Worm (Caenorhabditis elegans) whole organism, young adult: Measurements from ENCODE around the gene AH10.4.
A peak's percentile ranks its signal among the peaks of the same experiment; 100 is the strongest.

Experiments used
- B0019.2 ChIP-seq: fragments of 200-800 bp; sonication (Bioruptor generic); conservative IDR thresholded peaks from 2 replicates; pipeline ENCODE4 v1.3.6; 2022; ENCODE audit warnings: missing genetic modification reagents, missing genetic modification characterization, missing compliant biosample characterization
- C06A6.2 ChIP-seq: fragments of 200-800 bp; sonication (Bioruptor generic); conservative IDR thresholded peaks from 2 replicates; pipeline ENCODE4 v1.3.6; 2022; ENCODE audit warnings: missing genetic modification characterization, missing compliant biosample characterization
- C17E4.6 ChIP-seq: fragments of 200-800 bp; sonication (Bioruptor generic); IDR thresholded peaks from 2 replicates; pipeline ENCODE4 v1.3.6; 2022; ENCODE audit warnings: missing genetic modification reagents, missing genetic modification characterization, missing compliant biosample characterization
- D2030.7 ChIP-seq: fragments of 200-800 bp; sonication (Bioruptor generic); IDR thresholded peaks from 2 replicates; pipeline ENCODE4 v1.3.6; 2022; ENCODE audit warnings: missing genetic modification reagents, missing genetic modification characterization, missing compliant biosample characterization
- F52B5.7 ChIP-seq: sonication (generic microtip); optimal IDR thresholded peaks from 2 replicates; lab custom pipeline; 2016; ENCODE audit warnings: mild to moderate bottlenecking, missing genetic modification characterization, missing compliant biosample characterization
- K11D2.4 ChIP-seq: fragments of 200-800 bp; sonication (Bioruptor generic); IDR thresholded peaks from 2 replicates; pipeline ENCODE4 v1.3.6; 2022; ENCODE audit warnings: missing genetic modification reagents, missing genetic modification characterization, missing compliant biosample characterization
- T26A5.8 ChIP-seq: sonication (generic microtip); optimal IDR thresholded peaks from 2 replicates; lab custom pipeline; 2016; ENCODE audit warnings: missing genetic modification characterization, missing compliant biosample characterization
- Y53F4B.3 ChIP-seq: fragments of 200-800 bp; sonication (Bioruptor generic); IDR thresholded peaks from 2 replicates; pipeline ENCODE4 v1.3.6; 2022; ENCODE audit warnings: missing genetic modification reagents, missing genetic modification characterization, missing compliant biosample characterization
- ZK185.1 ChIP-seq: sonication (generic microtip); optimal IDR thresholded peaks from 2 replicates; lab custom pipeline; 2016; ENCODE audit warnings: mild to moderate bottlenecking, missing genetic modification characterization, missing compliant biosample characterization; ENCODE audit not compliant: poor library complexity, severe bottlenecking
- aptf-3 ChIP-seq: fragments of 200-800 bp; sonication (Bioruptor generic); IDR thresholded peaks from 2 replicates; pipeline ENCODE4 v1.3.6; 2022; ENCODE audit warnings: missing genetic modification characterization, missing compliant biosample characterization
- cebp-2 ChIP-seq: fragments of 200-800 bp; sonication (Bioruptor generic); IDR thresholded peaks from 2 replicates; pipeline ENCODE4 v1.3.6; 2022; ENCODE audit warnings: missing genetic modification characterization, missing compliant biosample characterization
- ceh-100 ChIP-seq: fragments of 200-800 bp; sonication (Bioruptor generic); IDR thresholded peaks from 2 replicates; pipeline ENCODE4 v1.3.6; 2022; ENCODE audit warnings: missing genetic modification reagents, missing genetic modification characterization, missing compliant biosample characterization
- ceh-27 ChIP-seq: fragments of 200-800 bp; sonication (Bioruptor generic); optimal IDR thresholded peaks from 2 replicates; lab custom pipeline; 2018; ENCODE audit warnings: mild to moderate bottlenecking, missing genetic modification characterization, moderate library complexity, missing compliant biosample characterization
- ceh-58 ChIP-seq: fragments of 200-800 bp; sonication (Bioruptor generic); IDR thresholded peaks from 2 replicates; pipeline ENCODE4 v1.3.6; 2022; ENCODE audit warnings: missing genetic modification characterization, missing compliant biosample characterization
- ceh-91 ChIP-seq: fragments of 200-800 bp; sonication (Bioruptor generic); IDR thresholded peaks from 2 replicates; pipeline ENCODE4 v1.3.6; 2022; ENCODE audit warnings: missing genetic modification reagents, missing genetic modification characterization, missing compliant biosample characterization
- chd-7 ChIP-seq: sonication (generic microtip); optimal IDR thresholded peaks from 2 replicates; lab custom pipeline; 2016; ENCODE audit warnings: mild to moderate bottlenecking, missing genetic modification characterization, moderate library complexity, missing compliant biosample characterization
- egl-44 ChIP-seq: fragments of 200-800 bp; sonication (Bioruptor generic); IDR thresholded peaks from 2 replicates; pipeline ENCODE4 v1.3.6; 2022; ENCODE audit warnings: missing genetic modification reagents, missing genetic modification characterization, missing compliant biosample characterization
- gei-17 ChIP-seq: fragments of 200-800 bp; sonication (Bioruptor generic); optimal IDR thresholded peaks from 2 replicates; lab custom pipeline; 2018; ENCODE audit warnings: mild to moderate bottlenecking, missing genetic modification characterization, missing compliant biosample characterization
- hlh-12 ChIP-seq: sonication (generic microtip); optimal IDR thresholded peaks from 2 replicates; lab custom pipeline; 2016; ENCODE audit warnings: missing genetic modification characterization, missing compliant biosample characterization
- hsf-1 ChIP-seq: fragments of 200-800 bp; sonication (Bioruptor generic); IDR thresholded peaks from 2 replicates; pipeline ENCODE4 v1.3.6; 2022; ENCODE audit warnings: missing genetic modification reagents, missing genetic modification characterization, missing compliant biosample characterization
- let-526 ChIP-seq: fragments of 200-800 bp; sonication (Bioruptor generic); IDR thresholded peaks from 2 replicates; pipeline ENCODE4 v1.3.6; 2022; ENCODE audit warnings: missing genetic modification reagents, missing genetic modification characterization, missing compliant biosample characterization
- lin-26 ChIP-seq: fragments of 200-800 bp; sonication (Bioruptor generic); IDR thresholded peaks from 2 replicates; pipeline ENCODE4 v1.3.6; 2022; ENCODE audit warnings: missing genetic modification reagents, missing genetic modification characterization, missing compliant biosample characterization
- lin-35 ChIP-seq, 3 experiments: fragments of 150-350 bp in 2 of 3; sonication (generic microtip) in 1 of 3; optimal IDR thresholded peaks; 2 replicates each; lab custom pipeline; 2014 to 2018; ENCODE audit warnings: missing biosample characterization in 3 of 3, missing genetic modification characterization in 3 of 3, missing genetic modification reagents in 3 of 3
- lir-1 ChIP-seq: fragments of 200-800 bp; sonication (Bioruptor generic); conservative IDR thresholded peaks from 2 replicates; pipeline ENCODE4 v1.3.6; 2022; ENCODE audit warnings: missing genetic modification reagents, missing genetic modification characterization, missing compliant biosample characterization
- madf-3 ChIP-seq: fragments of 200-800 bp; sonication (Bioruptor generic); IDR thresholded peaks from 2 replicates; pipeline ENCODE4 v1.3.6; 2022; ENCODE audit warnings: missing genetic modification reagents, missing genetic modification characterization, missing compliant biosample characterization
- madf-8 ChIP-seq: fragments of 200-800 bp; sonication (Bioruptor generic); conservative IDR thresholded peaks from 2 replicates; pipeline ENCODE4 v1.3.6; 2022; ENCODE audit warnings: missing genetic modification reagents, missing genetic modification characterization, missing compliant biosample characterization
- mel-28 ChIP-seq: sonication (generic microtip); optimal IDR thresholded peaks from 2 replicates; lab custom pipeline; 2016; ENCODE audit warnings: borderline replicate concordance, mild to moderate bottlenecking, missing genetic modification characterization, missing compliant biosample characterization
- mes-4 ChIP-seq: sonication (generic microtip); optimal IDR thresholded peaks from 2 replicates; lab custom pipeline; 2016; ENCODE audit warnings: missing genotype, missing genetic modification characterization, missing compliant biosample characterization
- nfya-1 ChIP-seq: sonication (generic microtip); optimal IDR thresholded peaks from 2 replicates; lab custom pipeline; 2017; ENCODE audit warnings: antibody characterized with exemption, missing compliant biosample characterization, missing genetic modification characterization, borderline replicate concordance; ENCODE audit not compliant: insufficient read depth
- nhr-80 ChIP-seq: sonication (generic microtip); optimal IDR thresholded peaks from 2 replicates; lab custom pipeline; 2016; ENCODE audit warnings: missing genetic modification characterization, missing compliant biosample characterization
- sdz-38 ChIP-seq: sonication (generic microtip); optimal IDR thresholded peaks from 2 replicates; lab custom pipeline; 2016; ENCODE audit warnings: missing genotype, missing genetic modification characterization, missing compliant biosample characterization
- sea-2 ChIP-seq: fragments of 200-800 bp; sonication (Bioruptor generic); IDR thresholded peaks from 2 replicates; pipeline ENCODE4 v1.3.6; 2022; ENCODE audit warnings: missing genetic modification characterization, missing compliant biosample characterization
- snpc-3.4 ChIP-seq: sonication (generic microtip); optimal IDR thresholded peaks from 2 replicates; lab custom pipeline; 2017; ENCODE audit warnings: missing genetic modification characterization, mild to moderate bottlenecking, missing compliant biosample characterization, antibody characterized with exemption, moderate library complexity, missing genotype, missing genetic modification reagents
- tbp1 ChIP-seq: fragments of 200-800 bp; sonication (Bioruptor generic); optimal IDR thresholded peaks from 2 replicates; lab custom pipeline; 2018; ENCODE audit warnings: mild to moderate bottlenecking, missing genetic modification characterization, missing compliant biosample characterization
- zfh-2 ChIP-seq: fragments of 200-800 bp; sonication (Bioruptor generic); conservative IDR thresholded peaks from 2 replicates; pipeline ENCODE4 v1.3.6; 2022; ENCODE audit warnings: missing genetic modification reagents, missing genetic modification characterization, missing compliant biosample characterization
- zim-3 ChIP-seq: sonication (generic microtip); optimal IDR thresholded peaks from 2 replicates; lab custom pipeline; 2017; ENCODE audit warnings: mild to moderate bottlenecking, missing genetic modification characterization, moderate library complexity, missing compliant biosample characterization
- ztf-25 ChIP-seq: fragments of 200-800 bp; sonication (Bioruptor generic); IDR thresholded peaks from 2 replicates; pipeline ENCODE4 v1.3.6; 2022; ENCODE audit warnings: missing genetic modification reagents, missing genetic modification characterization, missing compliant biosample characterization
- ztf-26 ChIP-seq: sonication (generic microtip); optimal IDR thresholded peaks from 2 replicates; lab custom pipeline; 2017; ENCODE audit warnings: missing genetic modification characterization, missing compliant biosample characterization
- ztf-28 ChIP-seq: fragments of 200-800 bp; sonication (Bioruptor generic); IDR thresholded peaks from 2 replicates; pipeline ENCODE4 v1.3.6; 2022; ENCODE audit warnings: missing genetic modification reagents, missing genetic modification characterization, missing compliant biosample characterization

Gene AH10.4

DNA sequence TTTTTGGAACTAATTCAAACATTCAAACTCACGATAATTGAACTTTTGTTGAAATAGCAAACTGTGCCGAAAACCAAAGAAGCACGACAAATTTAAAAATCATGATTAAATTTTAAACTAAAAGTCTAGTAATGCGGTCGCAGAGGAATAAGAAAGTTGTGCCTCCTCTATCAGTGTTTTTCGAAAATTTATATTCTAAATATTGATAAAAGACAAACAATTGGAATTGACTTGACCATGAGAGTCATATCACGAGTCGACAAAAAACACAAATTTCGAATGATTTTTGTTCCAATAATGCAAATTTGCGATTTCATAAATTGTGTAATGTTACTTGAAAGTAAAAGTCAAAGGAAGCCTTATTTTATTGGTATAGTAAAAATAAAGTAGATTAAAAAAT lies 23.0 kb upstream of the AH10.4 start, which contains the start of gene cest-1.2:
cest-1.2 (minus strand) TSS at position 165 of the 400 bp plus-strand sequence.
- TF ChIP-seq B0019.2 (GFP tag; lab: Robert Waterston, UW) (no peak), nhr-80 (tag; lab: Kevin White, UChicago) (peak; percentile 38)

- TF ChIP-seq ceh-100 (no peak), D2030.7 (GFP tag; lab: Robert Waterston, UW) (no peak), Y53F4B.3 (no peak), lir-1 (no peak), sea-2 (GFP tag; lab: Robert Waterston, UW) (no peak), ceh-91 (GFP tag; lab: Robert Waterston, UW) (no peak), let-526 (no peak)
These were observed 18.8 kb upstream of the AH10.4 start, which contains the start of gene AH10.2 for ce11 chrV:14156468-14156867. TSS of gene AH10.2 (plus strand) at chrV:14156768.

DNA sequence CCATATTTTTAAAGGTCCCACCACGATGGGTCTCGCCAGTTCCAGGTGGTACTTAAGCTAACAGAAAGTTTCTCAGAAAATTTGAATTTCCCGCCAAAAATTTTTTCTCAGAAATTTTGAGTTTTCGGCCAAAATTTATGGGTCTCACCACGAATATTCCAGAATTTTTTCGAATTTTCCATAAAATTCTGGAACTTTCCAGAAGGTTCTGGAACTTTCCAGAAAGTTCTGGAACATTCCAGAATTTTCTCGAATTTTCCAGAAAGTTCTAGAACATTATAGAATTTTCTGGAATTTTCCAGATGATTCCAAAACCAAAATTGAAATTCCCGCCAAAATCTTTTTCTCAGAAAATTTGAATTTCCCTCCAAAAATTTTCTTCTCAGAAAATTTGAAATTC lies 17.5 kb upstream of the AH10.4 start:
- peak; percentile 94 for TF ChIP-seq hsf-1 (GFP tag; lab: Robert Waterston, UW)

DNA sequence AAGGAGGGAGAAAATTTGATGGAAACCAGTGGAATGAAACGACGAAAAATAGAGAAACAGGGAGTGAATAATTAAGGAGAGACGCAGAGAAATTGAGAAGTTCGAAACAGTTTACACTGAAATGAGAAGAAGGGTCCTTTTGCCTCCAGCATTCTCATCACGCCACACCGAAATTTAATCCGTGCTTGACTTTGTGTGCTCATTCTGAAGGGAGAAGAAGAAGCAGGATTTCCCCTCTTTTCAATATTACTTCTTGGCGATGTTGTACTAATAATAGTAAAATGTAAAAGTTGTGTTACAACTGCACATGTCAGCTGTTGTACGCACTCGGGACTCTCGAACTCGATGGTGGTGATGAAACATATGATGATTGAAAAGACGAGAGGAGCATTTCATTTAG lies 15.9 kb upstream of the AH10.4 start:
- no peak for TF ChIP-seq gei-17 (GFP tag; lab: Kevin White, UChicago)
- TF ChIP-seq egl-44 (GFP tag; lab: Robert Waterston, UW) = no peak
- no peak for TF ChIP-seq ztf-25
- TF ChIP-seq madf-3 (GFP tag; lab: Robert Waterston, UW) = no peak
- no peak for TF ChIP-seq lin-26 (GFP tag; lab: Robert Waterston, UW)
- no peak for TF ChIP-seq ztf-28 (GFP tag; lab: Robert Waterston, UW)
- no peak for TF ChIP-seq zfh-2 (GFP tag; lab: Robert Waterston, UW)
- TF ChIP-seq ceh-58 (GFP tag; lab: Robert Waterston, UW) = no peak
- TF ChIP-seq cebp-2 = no peak
- TF ChIP-seq nfya-1 = no peak
- TF ChIP-seq snpc-3.4 (tag; lab: Kevin White, UChicago) = no peak
- no peak for TF ChIP-seq madf-8 (GFP tag; lab: Robert Waterston, UW)
- no peak for TF ChIP-seq hlh-12 (tag; lab: Kevin White, UChicago)

- TF ChIP-seq zfh-2 (GFP tag; lab: Robert Waterston, UW) (no peak), sdz-38 (tag; lab: Kevin White, UChicago) (no peak), ceh-27 (no peak), ZK185.1 (tag; lab: Kevin White, UChicago) (no peak), K11D2.4 (GFP tag; lab: Robert Waterston, UW) (no peak), aptf-3 (GFP tag; lab: Robert Waterston, UW) (no peak), T26A5.8 (no peak), tbp1 (GFP tag; lab: Kevin White, UChicago) (no peak), ztf-26 (tag; lab: Kevin White, UChicago) (no peak), F52B5.7 (tag; lab: Kevin White, UChicago) (no peak)
- TF ChIP-seq, all 124 proteins: peak for 0
These were observed 13.3 kb upstream of the AH10.4 start for ce11 chrV:14150966-14151365.

DNA sequence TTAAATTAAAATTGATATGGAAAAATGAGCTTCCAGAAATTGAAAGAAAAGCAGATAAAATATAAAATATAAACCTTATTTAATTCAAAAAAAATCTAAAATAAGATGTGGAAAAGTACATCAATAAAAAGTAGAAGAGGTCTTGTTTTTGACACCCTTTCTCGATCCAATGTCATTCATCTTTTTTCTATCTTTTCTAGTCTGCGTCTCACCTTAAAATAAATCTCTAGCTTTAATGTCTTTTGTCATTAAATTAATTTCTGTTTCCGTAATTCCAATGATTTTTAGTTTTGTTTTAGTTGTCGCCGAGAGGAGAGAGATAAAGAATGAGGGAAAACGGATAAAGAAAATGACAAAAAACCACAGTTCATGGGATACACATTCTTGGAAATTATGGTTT lies 11.5 kb upstream of the AH10.4 start:
- TF ChIP-seq mes-4 (no peak), lin-26 (GFP tag; lab: Robert Waterston, UW) (no peak), zim-3 (tag; lab: Kevin White, UChicago) (no peak), C06A6.2 (GFP tag; lab: Robert Waterston, UW) (no peak), mel-28 (tag; lab: Kevin White, UChicago) (no peak), chd-7 (tag; lab: Kevin White, UChicago) (no peak), lin-35 (GFP tag; optimal IDR thresholded peaks at IDR 0.05; lab: Kevin White, UChicago) (no peak), ceh-27 (no peak), C17E4.6 (GFP tag; lab: Robert Waterston, UW) (no peak), ceh-100 (no peak)
